Worm (Caenorhabditis elegans): ENCODE data around the gene T01G5.7.

DNA sequence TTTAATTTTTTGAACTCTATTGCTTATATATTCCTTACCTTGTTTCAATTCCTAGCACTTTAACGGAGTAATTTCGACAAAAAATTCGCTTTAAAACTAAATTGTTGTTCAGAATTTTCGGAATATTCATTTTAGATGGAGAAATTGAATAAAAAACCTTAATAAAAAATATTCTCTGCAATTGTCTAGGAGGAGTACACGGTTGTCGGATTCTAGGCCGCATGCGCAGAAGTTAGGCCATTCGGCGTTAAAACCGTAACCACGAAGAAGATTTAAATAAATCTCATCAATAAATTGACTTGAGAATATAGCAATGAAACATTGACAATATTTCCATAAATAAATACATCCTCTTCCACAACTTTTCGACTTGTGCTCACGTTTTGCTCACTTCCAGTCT, 29.5 kb upstream of the T01G5.7 start, which contains the start of the genes C01G10.10 and C01G10.9:
- TF ChIP-seq dpl-1 (GFP tag; optimal IDR thresholded peaks at IDR 0.05), result no peak
- TF ChIP-seq F49E8.2 (tag; optimal IDR thresholded peaks at IDR 0.05; ENCODE audit: insufficient read depth), result no peak
- TF ChIP-seq snpc-4 (GFP tag; optimal IDR thresholded peaks at IDR 0.05), result no peak
- TF ChIP-seq snpc-4 (tag; optimal IDR thresholded peaks at IDR 0.05), result peak in 2 of 4 experiments; percentile 32 to 54
- TF ChIP-seq ceh-91 (GFP tag; IDR thresholded peaks at IDR 0.05), result no peak
- no peak for TF ChIP-seq nfya-1 (tag; optimal IDR thresholded peaks at IDR 0.05; ENCODE audit: borderline replicate concordance, insufficient read depth)
- TF ChIP-seq egl-44 (GFP tag; IDR thresholded peaks at IDR 0.05), result no peak
- TF ChIP-seq lin-54 (GFP tag; optimal IDR thresholded peaks at IDR 0.05), result peak; percentile 50
- no peak for TF ChIP-seq ama-1 (optimal IDR thresholded peaks at IDR 0.05)
- TF ChIP-seq ama-1 (GFP tag; optimal IDR thresholded peaks at IDR 0.05), result no peak
- TF ChIP-seq atf-7 (tag; optimal IDR thresholded peaks at IDR 0.05), result no peak
- no peak for TF ChIP-seq hmg-1.2 (GFP tag; IDR thresholded peaks at IDR 0.05)
- no peak for TF ChIP-seq Y53F4B.3 (GFP tag; IDR thresholded peaks at IDR 0.05)
